Worm (Caenorhabditis elegans) whole organism, young adult: ENCODE measurements around the gene F27E5.5.

Experiments used
- F22D6.2 ChIP-seq: sonication (generic microtip); optimal IDR thresholded peaks from 2 replicates; lab custom pipeline; 2016; ENCODE audit warnings: mild to moderate bottlenecking, missing genetic modification characterization, missing compliant biosample characterization
- F37B4.10 ChIP-seq: fragments of 200-800 bp; sonication (Bioruptor generic); IDR thresholded peaks from 2 replicates; pipeline ENCODE4 v1.3.6; 2022; ENCODE audit warnings: missing genetic modification characterization, missing compliant biosample characterization
- bed-2 ChIP-seq: fragments of 200-800 bp; sonication (Bioruptor generic); IDR thresholded peaks from 2 replicates; pipeline ENCODE4 v1.3.6; 2022; ENCODE audit warnings: missing genetic modification reagents, missing genetic modification characterization, missing compliant biosample characterization
- ceh-27 ChIP-seq: fragments of 200-800 bp; sonication (Bioruptor generic); optimal IDR thresholded peaks from 2 replicates; lab custom pipeline; 2018; ENCODE audit warnings: mild to moderate bottlenecking, missing genetic modification characterization, moderate library complexity, missing compliant biosample characterization
- gei-17 ChIP-seq: fragments of 200-800 bp; sonication (Bioruptor generic); optimal IDR thresholded peaks from 2 replicates; lab custom pipeline; 2018; ENCODE audit warnings: mild to moderate bottlenecking, missing genetic modification characterization, missing compliant biosample characterization
- lsy-27 ChIP-seq: sonication (generic microtip); optimal IDR thresholded peaks from 2 replicates; lab custom pipeline; 2017; ENCODE audit warnings: missing genetic modification characterization, mild to moderate bottlenecking, missing compliant biosample characterization, antibody characterized with exemption, missing genotype, borderline replicate concordance; ENCODE audit not compliant: insufficient read depth
- nfya-1 ChIP-seq: sonication (generic microtip); optimal IDR thresholded peaks from 2 replicates; lab custom pipeline; 2017; ENCODE audit warnings: antibody characterized with exemption, missing compliant biosample characterization, missing genetic modification characterization, borderline replicate concordance; ENCODE audit not compliant: insufficient read depth
- snpc-4 ChIP-seq, 5 experiments: fragments of 150-350 bp in 1 of 5; sonication (generic microtip) in 4 of 5; optimal IDR thresholded peaks; 2 replicates each; lab custom pipeline; 2014 to 2018; ENCODE audit warnings: missing genetic modification characterization in 5 of 5, missing biosample characterization in 3 of 5, antibody characterized with exemption in 2 of 5, mild to moderate bottlenecking in 2 of 5, missing compliant biosample characterization in 2 of 5, missing genotype in 2 of 5, moderate library complexity in 2 of 5, missing genetic modification reagents in 1 of 5
- unc-62 ChIP-seq: fragments of 150-350 bp; optimal IDR thresholded peaks from 2 replicates; lab custom pipeline; 2014; ENCODE audit warnings: missing biosample characterization, missing genetic modification reagents, missing genetic modification characterization
- xnd-1 ChIP-seq: sonication (generic microtip); optimal IDR thresholded peaks from 2 replicates; lab custom pipeline; 2016; ENCODE audit warnings: missing genotype, missing genetic modification reagents, missing genetic modification characterization, missing compliant biosample characterization
- zim-3 ChIP-seq: sonication (generic microtip); optimal IDR thresholded peaks from 2 replicates; lab custom pipeline; 2017; ENCODE audit warnings: mild to moderate bottlenecking, missing genetic modification characterization, moderate library complexity, missing compliant biosample characterization

ce11 chrII:10155106-10155505, 23.4 kb upstream of the F27E5.5 start, which contains the start of gene nlp-63:
- TF ChIP-seq zim-3 = no peak
- TF ChIP-seq F22D6.2 = no peak
- TF ChIP-seq bed-2 (GFP tag; lab: Robert Waterston, UW) = no peak
- no peak for TF ChIP-seq unc-62
- TF ChIP-seq xnd-1 (tag; lab: Kevin White, UChicago) = no peak
- no peak for TF ChIP-seq ceh-27 (GFP tag; lab: Kevin White, UChicago)
- no peak for TF ChIP-seq snpc-4 (GFP tag; optimal IDR thresholded peaks at IDR 0.05; lab: Kevin White, UChicago)
- no peak for TF ChIP-seq snpc-4 (tag; optimal IDR thresholded peaks at IDR 0.05; lab: Kevin White, UChicago)
- no peak for TF ChIP-seq gei-17 (GFP tag; lab: Kevin White, UChicago)
- TF ChIP-seq nfya-1 (tag; lab: Kevin White, UChicago) = no peak
- TF ChIP-seq F37B4.10 (GFP tag; lab: Robert Waterston, UW) = no peak
- TF ChIP-seq lsy-27 (tag; lab: Kevin White, UChicago) = no peak
